Worm (Caenorhabditis elegans) whole organism, mixed stage, embryonic: ENCODE measurements around the gene idpc-6.

Experiments
- M03D4.4 ChIP-seq: sonication (generic microtip); optimal IDR thresholded peaks from 2 replicates; lab custom pipeline; 2017; ENCODE audit warnings: mild to moderate bottlenecking, missing genetic modification characterization, missing compliant biosample characterization
- bed-3 ChIP-seq: fragments of 200-800 bp; sonication (Bioruptor generic); optimal IDR thresholded peaks from 3 replicates; lab custom pipeline; 2018; ENCODE audit warnings: mild to moderate bottlenecking, missing genetic modification characterization, moderate library complexity, missing compliant biosample characterization
- blmp-1 ChIP-seq: fragments of 150-350 bp; optimal IDR thresholded peaks from 2 replicates; lab custom pipeline; 2014; ENCODE audit warnings: missing biosample characterization, missing genetic modification characterization
- ceh-39 ChIP-seq: fragments of 150-350 bp; optimal IDR thresholded peaks from 2 replicates; lab custom pipeline; 2014; ENCODE audit warnings: missing biosample characterization, missing genetic modification characterization
- ceh-43 ChIP-seq: fragments of 200-800 bp; sonication (Bioruptor generic); optimal IDR thresholded peaks from 2 replicates; lab custom pipeline; 2018; ENCODE audit warnings: mild to moderate bottlenecking, missing genetic modification characterization, moderate library complexity, missing compliant biosample characterization
- ceh-83 ChIP-seq: fragments of 200-800 bp; sonication (Bioruptor generic); optimal IDR thresholded peaks from 2 replicates; lab custom pipeline; 2018; ENCODE audit warnings: mild to moderate bottlenecking, missing genetic modification characterization, missing compliant biosample characterization
- ces-1 ChIP-seq: fragments of 150-350 bp; optimal IDR thresholded peaks from 2 replicates; lab custom pipeline; 2014; ENCODE audit warnings: missing biosample characterization, missing genetic modification reagents, missing genetic modification characterization
- cnd-1 ChIP-seq: fragments of 200-800 bp; sonication (Bioruptor generic); optimal IDR thresholded peaks from 2 replicates; lab custom pipeline; 2018; ENCODE audit warnings: mild to moderate bottlenecking, missing genetic modification characterization, missing compliant biosample characterization
- drap-1 ChIP-seq: fragments of 200-800 bp; sonication (Bioruptor generic); optimal IDR thresholded peaks from 3 replicates; lab custom pipeline; 2018; ENCODE audit warnings: mild to moderate bottlenecking, missing genetic modification characterization, missing compliant biosample characterization
- elt-1 ChIP-seq: sonication (generic microtip); optimal IDR thresholded peaks from 2 replicates; lab custom pipeline; 2017; ENCODE audit warnings: missing genetic modification characterization, mild to moderate bottlenecking, missing compliant biosample characterization, antibody characterized with exemption, moderate library complexity, borderline replicate concordance; ENCODE audit not compliant: insufficient read depth
- elt-3 ChIP-seq: fragments of 150-350 bp; optimal IDR thresholded peaks from 2 replicates; lab custom pipeline; 2014; ENCODE audit warnings: missing biosample characterization, missing genetic modification characterization
- flh-1 ChIP-seq: fragments of 200-800 bp; sonication (Bioruptor generic); optimal IDR thresholded peaks from 2 replicates; lab custom pipeline; 2018; ENCODE audit warnings: mild to moderate bottlenecking, missing genetic modification characterization, moderate library complexity, missing compliant biosample characterization
- ham-2 ChIP-seq: fragments of 200-800 bp; sonication (Bioruptor generic); optimal IDR thresholded peaks from 2 replicates; lab custom pipeline; 2018; ENCODE audit warnings: mild to moderate bottlenecking, missing genetic modification characterization, missing compliant biosample characterization
- hlh-1 ChIP-seq: fragments of 150-350 bp; optimal IDR thresholded peaks from 2 replicates; lab custom pipeline; 2014; ENCODE audit warnings: missing biosample characterization, missing genetic modification reagents, missing genetic modification characterization
- lin-13 ChIP-seq: fragments of 150-350 bp; optimal IDR thresholded peaks from 2 replicates; lab custom pipeline; 2014; ENCODE audit warnings: missing biosample characterization, missing genetic modification characterization
- lsy-2 ChIP-seq: fragments of 150-350 bp; optimal IDR thresholded peaks from 2 replicates; lab custom pipeline; 2014; ENCODE audit warnings: missing biosample characterization, missing genetic modification characterization
- mab-5 ChIP-seq: fragments of 150-350 bp; optimal IDR thresholded peaks from 2 replicates; lab custom pipeline; 2014; ENCODE audit warnings: missing biosample characterization, missing genetic modification characterization
- mep-1 ChIP-seq: fragments of 150-350 bp; optimal IDR thresholded peaks from 2 replicates; lab custom pipeline; 2017; ENCODE audit warnings: missing biosample characterization, missing genetic modification reagents, missing genetic modification characterization, inconsistent platforms
- nhr-12 ChIP-seq: fragments of 150-350 bp; optimal IDR thresholded peaks from 2 replicates; lab custom pipeline; 2014; ENCODE audit warnings: missing biosample characterization, missing genetic modification characterization
- nhr-2 ChIP-seq: fragments of 150-350 bp; optimal IDR thresholded peaks from 2 replicates; lab custom pipeline; 2014; ENCODE audit warnings: missing biosample characterization, missing genetic modification characterization
- nhr-237 ChIP-seq: fragments of 150-350 bp; optimal IDR thresholded peaks from 2 replicates; lab custom pipeline; 2014; ENCODE audit warnings: missing biosample characterization, missing genetic modification characterization
- nhr-28 ChIP-seq: fragments of 150-350 bp; optimal IDR thresholded peaks from 2 replicates; lab custom pipeline; 2014; ENCODE audit warnings: missing biosample characterization, missing genetic modification characterization
- nhr-76 ChIP-seq: sonication (generic microtip); optimal IDR thresholded peaks from 2 replicates; lab custom pipeline; 2017; ENCODE audit warnings: missing biosample characterization, missing genetic modification characterization
- pha-4 ChIP-seq: fragments of 150-350 bp; optimal IDR thresholded peaks from 2 replicates; lab custom pipeline; 2018; ENCODE audit warnings: missing biosample characterization, missing genetic modification reagents, missing genetic modification characterization
- sem-2 ChIP-seq: fragments of 200-800 bp; sonication (Bioruptor generic); optimal IDR thresholded peaks from 2 replicates; lab custom pipeline; 2018; ENCODE audit warnings: mild to moderate bottlenecking, missing genetic modification characterization, missing compliant biosample characterization
- snpc-4 ChIP-seq: fragments of 150-350 bp; optimal IDR thresholded peaks from 2 replicates; lab custom pipeline; 2014; ENCODE audit warnings: missing biosample characterization, missing genetic modification characterization
- sptf-1 ChIP-seq: sonication (generic microtip); optimal IDR thresholded peaks from 2 replicates; lab custom pipeline; 2017; ENCODE audit warnings: mild to moderate bottlenecking, missing genetic modification characterization, moderate library complexity, missing compliant biosample characterization
- tbx-8 ChIP-seq: fragments of 200-800 bp; sonication (Bioruptor generic); optimal IDR thresholded peaks from 2 replicates; lab custom pipeline; 2018; ENCODE audit warnings: mild to moderate bottlenecking, missing genetic modification characterization, moderate library complexity, missing compliant biosample characterization
- unc-120 ChIP-seq: sonication (generic microtip); optimal IDR thresholded peaks from 2 replicates; lab custom pipeline; 2017; ENCODE audit warnings: missing genetic modification characterization, missing compliant biosample characterization; ENCODE audit not compliant: poor library complexity, severe bottlenecking
- unc-39 ChIP-seq: fragments of 150-350 bp; optimal IDR thresholded peaks from 2 replicates; lab custom pipeline; 2014; ENCODE audit warnings: missing biosample characterization, missing genetic modification characterization
- unc-62 ChIP-seq: fragments of 150-350 bp; optimal IDR thresholded peaks from 2 replicates; lab custom pipeline; 2014; ENCODE audit warnings: missing biosample characterization, missing genetic modification reagents, missing genetic modification characterization
- zip-8 ChIP-seq: fragments of 150-350 bp; optimal IDR thresholded peaks from 2 replicates; lab custom pipeline; 2014; ENCODE audit warnings: missing biosample characterization, missing genetic modification characterization
- ztf-11 ChIP-seq: fragments of 150-350 bp; optimal IDR thresholded peaks from 2 replicates; lab custom pipeline; 2014; ENCODE audit warnings: missing biosample characterization, missing genetic modification characterization

Gene idpc-6

ce11 chrV:9619850-9620249 is at the start of gene idpc-6:
idpc-6 (plus strand) TSS chrV:9620150.
- TF ChIP-seq blmp-1 (tag; lab: Kevin White, UChicago) = no peak
- TF ChIP-seq ces-1 (GFP tag; lab: Kevin White, UChicago) = no peak
- TF ChIP-seq nhr-12 (tag; lab: Kevin White, UChicago) = no peak
- no peak for TF ChIP-seq lsy-2 (tag; lab: Kevin White, UChicago)
- TF ChIP-seq ceh-43 = no peak
- TF ChIP-seq unc-120 (tag; lab: Kevin White, UChicago) = no peak
- TF ChIP-seq ceh-39 (tag; lab: Kevin White, UChicago) = no peak
- TF ChIP-seq flh-1 (GFP tag; lab: Kevin White, UChicago) = no peak
- no peak for TF ChIP-seq sem-2 (GFP tag; lab: Kevin White, UChicago)
- TF ChIP-seq M03D4.4 (tag; lab: Kevin White, UChicago) = no peak
- no peak for TF ChIP-seq nhr-2 (tag; lab: Kevin White, UChicago)
- no peak for TF ChIP-seq mab-5 (tag; lab: Kevin White, UChicago)
- no peak for TF ChIP-seq lin-13 (tag; lab: Kevin White, UChicago)
- no peak for TF ChIP-seq sptf-1 (tag; lab: Kevin White, UChicago)
- no peak for TF ChIP-seq ham-2 (GFP tag; lab: Kevin White, UChicago)
- TF ChIP-seq ceh-83 = no peak

DNA sequence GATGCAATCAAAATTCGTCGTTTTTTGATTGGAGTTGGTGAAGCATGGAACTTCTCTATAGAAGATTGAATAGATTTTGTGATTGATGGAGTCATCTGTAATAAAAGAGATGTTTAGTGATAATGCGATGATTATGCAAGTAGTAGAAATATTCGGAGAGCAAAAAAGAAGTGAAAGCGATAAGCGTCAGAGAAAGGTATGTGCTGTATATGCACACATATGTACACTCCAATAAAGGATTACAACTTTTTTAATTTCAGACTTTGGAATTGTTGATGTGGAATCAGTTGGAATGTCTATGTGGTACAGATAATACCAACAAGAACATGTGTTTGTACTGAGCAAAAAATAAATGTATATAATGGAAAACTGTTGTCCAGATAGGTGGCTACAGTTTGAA is 49.8 kb upstream of the idpc-6 start, which contains the start of gene F25B3.5:
TSS of gene F25B3.5 (minus strand) at position 101 of the 400 bp plus-strand sequence.
- TF ChIP-seq cnd-1 (tag; lab: Kevin White, UChicago) (no peak), mab-5 (tag; lab: Kevin White, UChicago) (no peak)

DNA sequence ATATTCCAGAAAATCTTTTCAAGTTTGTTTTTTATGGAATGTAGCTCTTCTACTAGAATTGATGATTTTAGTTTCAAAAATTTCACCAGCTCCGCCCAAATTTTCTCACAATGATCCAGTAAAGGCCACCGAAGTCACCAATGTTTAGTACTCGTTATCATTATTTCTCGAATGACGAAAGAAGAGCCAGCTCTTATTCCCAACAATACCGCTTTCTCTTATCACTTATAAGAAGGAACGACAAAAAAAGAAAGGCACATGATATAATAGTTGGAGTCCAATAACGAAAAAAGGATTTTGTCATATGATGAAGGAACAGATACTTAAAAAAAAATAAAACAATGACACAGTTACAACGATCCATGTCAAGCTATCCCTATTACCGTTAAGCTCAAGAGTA is 48.9 kb upstream of the idpc-6 start:
- TF ChIP-seq unc-120 (tag; lab: Kevin White, UChicago) (no peak), sptf-1 (tag; lab: Kevin White, UChicago) (no peak)

- TF ChIP-seq lin-13 (tag; lab: Kevin White, UChicago) = no peak
- TF ChIP-seq sem-2 (GFP tag; lab: Kevin White, UChicago) = no peak
- no peak for TF ChIP-seq lsy-2 (tag; lab: Kevin White, UChicago)
- no peak for TF ChIP-seq nhr-2 (tag; lab: Kevin White, UChicago)
These were observed 48.3 kb upstream of the idpc-6 start for ce11 chrV:9571673-9572072.

- TF ChIP-seq nhr-76 (tag; lab: Kevin White, UChicago) (no peak), elt-3 (no peak), nhr-2 (tag; lab: Kevin White, UChicago) (no peak), zip-8 (tag; lab: Kevin White, UChicago) (no peak), snpc-4 (tag; lab: Kevin White, UChicago) (no peak), unc-120 (tag; lab: Kevin White, UChicago) (no peak), nhr-237 (no peak), hlh-1 (tag; lab: Kevin White, UChicago) (no peak), lin-13 (tag; lab: Kevin White, UChicago) (no peak), ztf-11 (tag; lab: Kevin White, UChicago) (no peak), flh-1 (GFP tag; lab: Kevin White, UChicago) (no peak), mep-1 (tag; lab: Kevin White, UChicago) (no peak), bed-3 (GFP tag; lab: Kevin White, UChicago) (no peak), ceh-83 (no peak), lsy-2 (tag; lab: Kevin White, UChicago) (no peak), unc-62 (GFP tag; lab: Kevin White, UChicago) (no peak)
These were observed 43.0 kb upstream of the idpc-6 start, which contains the start of gene F25B3.2 for ce11 chrV:9576991-9577390. F25B3.2 (plus strand) TSS chrV:9577291.

DNA sequence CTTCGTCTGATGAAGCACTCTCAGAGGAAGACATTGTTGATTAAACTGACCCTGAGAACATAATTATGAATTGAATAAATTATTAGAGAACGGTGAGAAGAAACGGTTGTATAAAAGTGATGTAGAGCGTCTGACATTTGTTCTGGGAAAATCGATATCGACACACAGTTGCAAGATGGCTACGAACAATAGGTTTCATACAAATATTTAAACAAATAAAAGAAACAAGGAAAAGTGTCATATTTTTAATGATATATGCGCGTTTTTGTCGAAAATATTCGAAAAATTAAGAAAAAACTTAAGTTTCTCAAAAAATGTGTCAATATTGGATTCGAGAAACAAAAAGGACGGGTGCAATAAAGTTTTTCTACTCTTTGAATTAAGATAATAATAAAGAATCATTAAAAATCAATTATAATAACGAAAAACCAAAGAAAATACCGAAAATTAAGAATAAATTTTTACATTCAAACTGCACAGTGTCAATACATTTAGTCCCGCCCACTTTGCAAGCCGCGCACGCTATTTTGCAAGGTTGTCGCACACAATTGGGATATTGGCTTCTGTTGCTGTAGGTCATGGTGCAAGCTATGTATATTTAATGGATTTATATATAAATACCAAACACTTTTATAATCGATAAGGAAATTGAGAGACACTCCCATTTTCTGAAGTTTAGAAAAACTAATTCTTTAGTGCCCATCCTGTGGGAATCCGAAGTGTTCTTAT is 37.2 kb upstream of the idpc-6 start, which contains the start of gene rtfo-1:
TSS of gene rtfo-1 (minus strand) at position 51 of the 729 bp plus-strand sequence.
- TF ChIP-seq nhr-12 (tag; lab: Kevin White, UChicago) = no peak
- TF ChIP-seq drap-1 (GFP tag; lab: Kevin White, UChicago) = peak; percentile 58
- peak; percentile 58 for TF ChIP-seq ceh-83
- TF ChIP-seq elt-1 = no peak
- peak; percentile 61 for TF ChIP-seq cnd-1 (tag; lab: Kevin White, UChicago)
- no peak for TF ChIP-seq nhr-28 (tag; lab: Kevin White, UChicago)
- TF ChIP-seq sptf-1 (tag; lab: Kevin White, UChicago) = peak; percentile 85
- TF ChIP-seq mab-5 (tag; lab: Kevin White, UChicago) = no peak
- TF ChIP-seq ham-2 (GFP tag; lab: Kevin White, UChicago) = peak; percentile 54
- peak; percentile 8 for TF ChIP-seq bed-3 (GFP tag; lab: Kevin White, UChicago)
- TF ChIP-seq lin-13 (tag; lab: Kevin White, UChicago) = peak; percentile 39
- no peak for TF ChIP-seq elt-3
- no peak for TF ChIP-seq zip-8 (tag; lab: Kevin White, UChicago)
- peak; percentile 72 for TF ChIP-seq ceh-43
- TF ChIP-seq M03D4.4 (tag; lab: Kevin White, UChicago) = peak; percentile 69
- TF ChIP-seq nhr-237 = peak; percentile 6
- TF ChIP-seq tbx-8 (GFP tag; lab: Kevin White, UChicago) = no peak
- no peak for TF ChIP-seq unc-39 (tag; lab: Kevin White, UChicago)
- TF ChIP-seq pha-4 (tag; lab: Kevin White, UChicago) = peak; percentile 24
- peak; percentile 65 for TF ChIP-seq mep-1 (tag; lab: Kevin White, UChicago)
- TF ChIP-seq sem-2 (GFP tag; lab: Kevin White, UChicago) = no peak
- TF ChIP-seq snpc-4 (tag; lab: Kevin White, UChicago) = no peak
- no peak for TF ChIP-seq unc-120 (tag; lab: Kevin White, UChicago)
- peak; percentile 57 for TF ChIP-seq ztf-11 (tag; lab: Kevin White, UChicago)
- TF ChIP-seq lsy-2 (tag; lab: Kevin White, UChicago) = peak; percentile 26
- TF ChIP-seq ces-1 (GFP tag; lab: Kevin White, UChicago) = peak; percentile 39
- TF ChIP-seq unc-62 (GFP tag; lab: Kevin White, UChicago) = no peak
- no peak for TF ChIP-seq nhr-2 (tag; lab: Kevin White, UChicago)
